Fruit fly (Drosophila melanogaster) ovary, adult (tissue): Measurements from ENCODE around the gene Nthl1.
A peak's percentile ranks its signal among the peaks of the same experiment; 100 is the strongest.

Experiments used
- CG17801 ChIP-seq: fragments of 200-800 bp; optimal IDR thresholded peaks from 2 replicates; lab custom pipeline; 2019; ENCODE audit warnings: missing biosample characterization, mild to moderate bottlenecking, missing genetic modification characterization, moderate library complexity; ENCODE audit not compliant: partially characterized antibody

The Nthl1 gene

DNA sequence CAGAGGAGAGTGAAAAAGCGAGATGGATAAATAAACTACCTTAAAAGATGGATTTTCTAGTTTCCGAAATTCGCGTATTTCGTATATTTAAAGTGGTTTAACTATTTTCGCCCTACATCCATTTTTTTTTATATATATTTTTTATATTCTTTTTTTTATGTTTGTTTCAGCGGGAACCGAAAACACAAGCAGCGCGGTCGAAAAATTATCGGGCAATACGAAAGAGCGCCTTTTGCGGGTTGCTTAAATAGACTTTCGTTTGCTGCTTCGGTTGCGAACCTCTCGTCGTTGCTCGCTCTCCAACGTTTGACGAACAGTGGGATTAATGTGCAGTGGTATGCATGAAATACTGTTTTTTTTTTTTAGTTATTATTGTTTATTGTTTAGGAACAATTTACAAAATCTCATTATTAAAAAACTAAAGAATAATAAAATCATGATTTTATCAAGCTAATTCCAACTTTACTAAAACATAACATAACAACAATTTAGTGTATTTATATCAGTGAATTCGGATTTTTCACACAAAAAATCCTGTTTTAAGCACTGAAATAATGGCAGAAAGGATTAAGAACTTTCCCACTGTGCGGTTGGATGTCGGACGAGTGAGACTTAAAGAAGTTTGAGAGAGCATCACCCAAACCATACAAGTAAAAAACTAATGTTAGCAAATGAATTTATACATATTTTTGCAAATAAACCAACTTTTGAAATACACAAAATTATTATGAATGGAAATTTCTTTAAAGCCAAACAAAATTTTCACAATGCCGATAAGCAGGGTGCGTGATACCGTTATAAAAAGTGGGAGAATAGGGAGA is 10.2 kb downstream of the Nthl1 start:
- TF ChIP-seq CG17801 (GFP tag; lab: Kevin White, UChicago) = peak; percentile 2

DNA sequence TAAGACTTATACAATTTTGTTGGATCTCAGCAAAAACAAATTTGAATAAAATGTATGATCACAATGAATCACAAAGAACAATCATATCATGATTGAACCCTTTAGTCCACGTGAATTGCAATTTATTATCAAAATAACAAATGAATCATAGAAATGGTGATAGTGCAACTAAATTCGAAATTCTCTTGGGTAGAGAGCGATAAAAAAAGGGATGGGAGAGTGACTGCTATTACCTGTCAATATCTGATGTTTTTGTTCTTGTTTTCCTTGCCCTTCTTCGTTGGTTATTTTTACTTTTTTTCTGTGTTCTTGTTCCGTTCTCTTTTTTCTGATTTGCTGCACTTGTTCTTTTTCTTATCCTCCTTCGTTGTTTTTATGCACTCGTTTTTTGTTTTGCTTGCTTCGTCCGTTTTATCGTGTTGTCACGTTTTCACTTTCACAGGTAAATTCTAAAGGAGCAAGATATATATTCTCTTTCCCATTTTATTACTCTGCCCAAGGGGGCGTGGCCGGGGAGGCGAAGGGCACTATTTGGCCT is 10.9 kb downstream of the Nthl1 start:
- no peak for TF ChIP-seq CG17801 (GFP tag; lab: Kevin White, UChicago)

DNA sequence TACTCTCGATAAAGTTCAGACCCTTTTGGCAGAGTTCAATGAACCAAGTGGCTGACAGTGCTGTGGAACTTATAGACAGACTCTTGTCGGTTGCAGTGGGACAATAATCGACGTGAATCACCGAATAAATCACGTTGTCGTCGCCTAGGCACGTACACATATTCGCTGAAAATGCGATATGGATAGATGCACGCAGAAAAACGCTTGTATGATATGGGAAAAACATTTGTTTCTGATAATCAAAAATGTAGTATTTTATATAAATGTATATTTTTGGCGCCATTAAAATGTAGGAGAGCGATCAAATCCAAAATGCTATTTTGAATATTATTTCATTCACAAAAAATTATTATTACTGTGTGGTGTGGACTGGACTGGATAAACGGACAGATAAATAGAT is 12.4 kb downstream of the Nthl1 start:
- peak; percentile 32 for TF ChIP-seq CG17801 (GFP tag; lab: Kevin White, UChicago)

DNA sequence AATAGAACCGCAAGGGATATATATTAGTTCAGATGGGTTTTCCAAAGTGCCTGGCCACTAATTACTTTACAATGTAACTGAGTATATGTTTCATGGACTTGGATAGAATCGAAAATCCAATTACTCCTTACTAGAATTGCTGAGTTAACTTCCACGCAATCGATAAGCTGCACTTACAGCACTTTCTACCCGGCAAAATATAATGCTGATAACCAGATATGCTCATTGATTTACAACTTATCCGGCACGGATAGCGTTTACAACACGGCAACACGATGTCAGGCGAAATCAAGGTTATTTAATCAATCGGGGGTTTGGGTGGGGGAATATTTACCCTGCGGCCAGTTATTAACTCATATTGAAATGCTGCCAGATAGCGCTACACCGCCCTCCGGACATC is 14.1 kb downstream of the Nthl1 start:
- TF ChIP-seq CG17801 (GFP tag; lab: Kevin White, UChicago) = no peak

DNA sequence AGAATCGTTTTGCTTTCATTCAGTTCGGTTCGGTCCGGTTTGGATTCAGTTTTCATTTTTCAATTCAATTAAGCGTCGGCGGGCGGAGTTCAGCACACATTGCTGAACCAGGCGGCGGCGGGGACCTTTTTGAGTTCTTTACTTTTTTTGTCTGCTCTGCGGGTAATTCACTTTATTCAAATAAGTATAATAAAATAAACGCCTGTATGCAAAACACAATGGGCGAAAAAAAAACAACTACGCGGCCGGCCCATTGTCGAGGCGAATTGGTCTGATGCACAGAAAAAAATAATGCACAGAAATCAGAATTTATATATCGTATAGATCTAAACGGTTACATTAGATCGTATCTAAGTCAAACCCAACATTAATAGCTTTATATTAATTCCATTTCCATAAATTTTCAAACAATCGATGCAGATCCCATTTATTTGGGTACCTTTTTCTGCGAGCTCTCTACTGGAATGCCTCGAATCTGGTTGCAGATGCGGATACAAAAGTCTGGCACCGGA is 14.8 kb downstream of the Nthl1 start:
- no peak for TF ChIP-seq CG17801 (GFP tag; lab: Kevin White, UChicago)

DNA sequence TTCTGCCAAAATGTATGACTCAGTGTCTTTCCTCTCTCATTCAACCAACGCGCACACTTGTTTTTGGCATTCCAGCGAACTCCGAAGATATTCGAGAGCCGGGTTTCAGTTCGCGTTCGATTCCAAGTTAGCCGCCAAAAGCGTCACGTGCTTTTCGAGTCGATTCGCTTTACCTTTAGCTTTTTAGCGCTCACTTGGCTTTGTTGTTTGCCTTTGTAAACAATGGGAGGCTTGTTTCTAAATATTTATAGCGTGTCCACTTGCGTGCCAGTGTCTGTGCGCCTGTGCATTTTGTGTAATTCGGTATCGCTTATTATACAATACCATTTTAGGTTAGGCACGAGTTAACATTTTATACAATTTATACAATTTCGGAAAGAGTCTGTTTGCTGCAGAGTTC is 16.3 kb downstream of the Nthl1 start:
- no peak for TF ChIP-seq CG17801 (GFP tag; lab: Kevin White, UChicago)

DNA sequence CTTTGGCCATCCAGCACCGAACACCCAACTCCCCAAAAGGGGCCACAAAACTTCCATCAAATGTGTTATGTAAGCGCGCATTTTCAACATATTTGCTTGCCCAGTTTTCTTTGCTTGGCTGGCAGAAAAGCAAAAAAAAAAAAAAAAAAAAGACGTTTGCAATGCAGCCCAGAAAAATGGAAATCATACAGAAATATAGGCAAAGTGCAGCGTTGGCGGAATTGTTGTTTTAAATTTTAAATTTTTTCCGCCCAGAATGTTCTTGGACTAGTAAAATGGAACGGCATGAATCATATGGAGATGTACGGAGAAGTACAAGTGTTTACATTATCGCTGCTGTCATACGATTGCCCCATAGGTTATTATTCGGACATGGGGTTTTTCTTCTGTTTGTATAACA is 18.4 kb downstream of the Nthl1 start:
- peak; percentile 54 for TF ChIP-seq CG17801 (GFP tag; lab: Kevin White, UChicago)

DNA sequence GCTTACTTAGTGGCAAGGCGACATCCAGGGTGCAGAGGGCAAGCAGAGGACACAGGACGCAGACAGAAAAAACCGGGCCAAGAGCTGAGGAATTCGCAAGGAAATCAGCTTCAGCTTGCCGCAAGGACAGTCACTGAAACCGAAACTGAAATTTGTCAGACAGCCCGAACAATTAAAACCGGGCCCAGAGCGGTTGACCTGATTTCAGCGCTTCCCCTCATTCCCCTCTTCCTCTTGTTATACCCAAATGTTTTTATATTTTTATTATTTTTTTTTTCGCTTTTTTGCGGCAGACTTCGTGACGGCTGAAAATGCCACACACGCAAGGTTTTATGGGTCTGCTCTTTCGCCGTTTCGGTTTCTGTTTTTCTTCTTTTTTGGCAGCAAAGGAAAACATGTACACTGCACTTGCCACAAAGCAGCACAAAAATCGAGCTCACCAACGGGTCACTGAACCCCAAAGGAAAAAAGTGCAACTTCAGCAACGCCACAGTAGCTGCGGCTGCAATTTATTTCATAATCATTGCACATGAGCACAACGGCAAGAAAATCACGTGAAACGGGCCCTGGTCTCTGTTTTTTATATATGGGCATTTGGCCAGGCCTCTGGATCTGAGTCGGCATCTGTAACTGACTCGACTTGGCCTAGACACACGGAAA is 19.5 kb downstream of the Nthl1 start:
- TF ChIP-seq CG17801 (GFP tag; lab: Kevin White, UChicago) = no peak

DNA sequence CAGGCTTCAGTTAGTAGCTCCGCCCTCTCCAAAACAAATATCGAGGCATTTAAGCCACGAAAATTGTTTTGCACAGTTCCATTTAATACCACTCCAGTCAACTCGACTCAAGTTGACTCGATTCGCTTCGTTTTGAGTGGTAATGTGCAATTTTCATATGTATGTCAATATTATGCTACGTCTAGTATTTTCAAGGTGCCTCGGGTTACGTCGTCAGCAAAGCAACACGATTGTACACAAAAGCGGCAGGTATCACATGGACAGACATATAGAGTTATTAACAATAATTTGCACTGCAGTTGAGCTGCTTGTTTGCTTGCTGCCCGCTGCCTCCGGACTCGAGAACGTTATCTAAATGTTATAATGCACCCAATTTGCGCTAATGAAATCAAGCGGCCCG is 22.6 kb downstream of the Nthl1 start:
- TF ChIP-seq CG17801 (GFP tag; lab: Kevin White, UChicago) = no peak

DNA sequence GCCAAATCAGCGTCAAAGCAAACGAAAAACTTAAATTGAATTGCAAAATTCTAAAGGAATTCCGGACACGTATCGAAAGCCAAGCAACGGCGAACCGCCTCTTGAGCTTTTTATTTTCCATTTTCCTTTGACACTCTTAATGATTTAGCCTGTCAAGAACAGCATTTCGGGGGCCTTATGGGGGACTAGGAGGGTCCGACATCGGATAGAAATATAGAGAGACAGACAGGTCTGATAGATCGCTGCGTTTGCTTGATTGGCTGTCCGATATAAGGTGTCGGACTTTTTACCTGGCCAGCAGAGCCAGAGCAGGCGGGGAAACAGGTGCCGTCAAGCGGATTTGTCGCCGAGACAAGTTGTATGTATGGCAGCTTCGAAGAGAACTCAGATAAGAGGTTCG is 23.3 kb downstream of the Nthl1 start:
- TF ChIP-seq CG17801 (GFP tag; lab: Kevin White, UChicago) = no peak

DNA sequence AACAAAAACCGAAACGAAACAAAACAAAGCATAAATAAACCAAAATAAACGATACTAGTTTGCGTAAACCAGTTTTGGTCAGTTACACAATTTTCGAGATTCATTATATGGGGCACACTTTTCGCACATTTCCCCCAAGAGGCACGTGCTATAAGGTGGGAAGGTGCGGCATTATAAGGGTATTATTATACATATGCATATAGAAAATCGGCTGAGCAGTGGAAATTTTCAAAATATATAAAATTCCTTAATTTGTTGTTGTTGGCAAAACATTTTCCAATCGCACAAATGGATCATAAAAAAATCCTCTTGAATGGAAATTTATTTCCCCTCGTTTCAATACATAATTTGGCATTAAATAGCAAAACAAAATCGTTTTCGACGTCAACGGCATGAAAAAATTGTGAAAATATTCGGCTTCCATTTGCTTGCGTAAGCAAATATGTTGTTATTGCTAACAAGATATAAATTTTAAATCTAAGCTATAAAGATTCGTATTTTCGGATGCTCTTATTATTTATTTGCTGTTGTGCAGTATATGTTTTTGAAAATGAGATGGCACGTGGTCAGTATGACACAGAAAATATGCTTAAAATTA is 29.1 kb downstream of the Nthl1 start:
- TF ChIP-seq CG17801 (GFP tag; lab: Kevin White, UChicago) = no peak

DNA sequence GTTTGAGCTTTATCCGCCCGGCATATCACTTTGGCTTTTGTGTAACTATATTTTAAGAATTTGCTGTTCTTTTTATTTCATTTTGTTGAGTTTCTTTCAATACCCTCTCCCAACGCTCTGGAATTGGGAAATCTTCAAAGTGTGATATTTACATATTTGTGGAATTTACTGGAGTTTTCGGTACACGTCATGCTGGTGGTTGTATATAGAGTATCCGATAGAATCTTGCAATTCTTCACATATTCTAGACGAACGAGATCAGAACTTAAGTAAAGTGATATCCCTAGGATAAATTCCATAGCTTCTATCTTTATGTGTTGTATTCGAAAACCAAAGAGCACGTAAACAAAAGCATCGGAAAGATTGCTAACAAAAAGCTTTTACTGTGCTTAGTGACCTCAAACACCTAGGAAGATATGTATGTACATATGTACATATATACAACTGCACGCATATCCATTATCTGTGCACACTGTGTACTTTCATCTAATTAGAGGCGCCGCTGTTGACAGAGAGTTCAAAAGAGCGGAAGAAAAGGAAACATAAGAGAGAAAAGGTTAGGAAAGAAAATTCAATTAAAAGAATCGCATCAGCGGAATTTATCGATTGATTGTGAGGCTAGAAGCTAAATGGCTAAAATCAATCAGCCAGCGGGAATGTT is 30.8 kb downstream of the Nthl1 start:
- no peak for TF ChIP-seq CG17801 (GFP tag; lab: Kevin White, UChicago)

DNA sequence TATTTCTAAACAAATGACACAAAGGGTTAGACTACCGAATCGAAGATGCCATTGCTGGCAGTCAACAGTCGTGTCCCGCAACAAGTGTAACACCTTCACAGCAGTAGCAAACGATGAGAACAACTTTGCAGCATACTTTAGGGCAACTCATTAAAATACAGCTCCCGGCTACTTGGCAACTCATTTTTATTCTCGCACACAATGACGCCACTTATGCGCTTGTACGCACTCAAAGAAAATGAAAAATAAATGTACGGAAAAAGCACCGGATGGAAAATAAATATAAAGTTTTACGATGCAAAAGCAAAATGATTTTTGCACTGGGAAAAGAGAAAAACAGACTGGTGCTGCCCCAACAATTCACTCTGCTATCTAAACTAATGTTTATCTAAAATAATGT is 36.5 kb downstream of the Nthl1 start:
- TF ChIP-seq CG17801 (GFP tag; lab: Kevin White, UChicago) = peak; percentile 47

DNA sequence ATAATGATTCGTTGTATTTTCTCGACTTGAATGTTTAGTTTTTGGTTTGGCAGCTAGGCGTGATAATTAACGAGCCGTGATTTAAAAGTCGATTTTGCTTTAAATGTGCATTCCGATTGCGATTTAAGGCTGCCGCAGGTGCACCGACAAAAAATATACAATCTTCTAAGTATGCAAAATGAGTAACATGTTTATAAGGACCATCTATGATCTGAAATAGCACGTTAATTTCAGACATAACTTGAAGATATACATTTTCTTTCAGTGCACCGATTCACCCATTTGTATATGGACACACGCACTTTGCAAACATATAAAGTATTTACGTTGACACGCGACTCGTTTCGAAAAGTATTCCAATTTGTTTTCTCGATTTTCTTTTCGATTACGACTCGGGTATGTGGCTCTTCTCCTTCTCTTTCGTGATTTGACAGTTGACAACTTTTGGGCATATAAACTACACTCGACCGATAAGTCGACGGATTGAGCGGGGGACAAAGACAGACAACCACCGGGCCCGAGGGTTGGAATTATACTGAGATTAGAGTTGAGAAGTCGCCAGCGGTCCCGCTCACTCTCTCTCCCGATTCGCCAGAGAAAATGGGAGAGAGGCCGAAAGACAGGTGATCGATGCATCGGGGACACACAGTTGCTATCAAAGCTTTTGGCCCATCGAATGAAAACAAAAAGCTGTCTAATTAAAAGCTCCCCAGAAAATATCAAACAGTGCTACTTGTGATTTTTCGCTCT is 37.6 kb downstream of the Nthl1 start:
- TF ChIP-seq CG17801 (GFP tag; lab: Kevin White, UChicago) = no peak
